Worm (Caenorhabditis elegans) whole organism, L4/young adult: ENCODE data around the gene pfn-2.

Source experiments
- W03F9.2 ChIP-seq: fragments of 150-350 bp; optimal IDR thresholded peaks from 2 replicates; lab custom pipeline; 2014; ENCODE audit warnings: missing biosample characterization, missing genetic modification characterization
- dao-5 ChIP-seq: sonication (generic microtip); optimal IDR thresholded peaks from 2 replicates; lab custom pipeline; 2016; ENCODE audit warnings: missing genotype, missing genetic modification characterization, moderate library complexity, missing compliant biosample characterization
- him-1 ChIP-seq: sonication (generic microtip); optimal IDR thresholded peaks from 2 replicates; lab custom pipeline; 2016; ENCODE audit warnings: missing genotype, missing genetic modification reagents, missing genetic modification characterization, missing compliant biosample characterization

ce11 chrX:5386558-5386957, 32.7 kb upstream of the pfn-2 start, which contains the start of gene kcnl-3:
- TF ChIP-seq him-1 (no peak), W03F9.2 (no peak), dao-5 (tag; lab: Kevin White, UChicago) (no peak)
